Fruit fly (Drosophila melanogaster) whole organism, wandering third instar larva: Measurements from ENCODE around the gene CG33346.

Experiments
- Abd-B ChIP-seq: fragments of >200 bp; optimal IDR thresholded peaks from 2 replicates; lab custom pipeline; 2017; ENCODE audit warnings: missing biosample characterization, missing genetic modification characterization
- CG32264 ChIP-seq: fragments of 200-800 bp; sonication (Bioruptor generic); optimal IDR thresholded peaks from 2 replicates; lab custom pipeline; 2016; ENCODE audit warnings: missing biosample characterization, missing genetic modification characterization
- CG9705 ChIP-seq: fragments of 200-800 bp; sonication (Bioruptor generic); optimal IDR thresholded peaks from 2 replicates; lab custom pipeline; 2018; ENCODE audit warnings: missing biosample characterization, mild to moderate bottlenecking, missing genetic modification characterization
- Dfd ChIP-seq: fragments of >200 bp; optimal IDR thresholded peaks from 2 replicates; lab custom pipeline; 2017; ENCODE audit warnings: missing biosample characterization, missing genetic modification characterization
- Dif ChIP-seq: fragments of 200-275, 200-300 bp; sonication (Bioruptor generic); optimal IDR thresholded peaks from 2 replicates; lab custom pipeline; 2018; ENCODE audit warnings: missing biosample characterization, missing genetic modification characterization; ENCODE audit not compliant: partially characterized antibody
- GATAd ChIP-seq: sonication (Bioruptor generic); optimal IDR thresholded peaks from 2 replicates; lab custom pipeline; 2016; ENCODE audit warnings: missing biosample characterization, missing genetic modification characterization
- HLH106 ChIP-seq: fragments of 200-800 bp; optimal IDR thresholded peaks from 3 replicates; lab custom pipeline; 2019; ENCODE audit warnings: missing biosample characterization, mild to moderate bottlenecking, missing genetic modification characterization, moderate library complexity
- Hnf4 ChIP-seq: fragments of 200-800 bp; sonication (Bioruptor generic); optimal IDR thresholded peaks from 2 replicates; lab custom pipeline; 2016; ENCODE audit warnings: missing biosample characterization, mild to moderate bottlenecking, missing genetic modification characterization
- Hr78 ChIP-seq: fragments of >200 bp; optimal IDR thresholded peaks from 2 replicates; lab custom pipeline; 2017; ENCODE audit warnings: missing biosample characterization, missing genetic modification characterization
- Hr83 ChIP-seq: fragments of 200-300 bp; sonication (Bioruptor generic); optimal IDR thresholded peaks from 2 replicates; lab custom pipeline; 2016; ENCODE audit warnings: missing biosample characterization, mild to moderate bottlenecking, missing genetic modification characterization, moderate library complexity; ENCODE audit not compliant: poor library complexity, severe bottlenecking
- Mio ChIP-seq: sonication (Bioruptor generic); optimal IDR thresholded peaks from 2 replicates; lab custom pipeline; 2016; ENCODE audit warnings: missing biosample characterization, missing genetic modification characterization
- Myc ChIP-seq: fragments of >200 bp; optimal IDR thresholded peaks from 2 replicates; lab custom pipeline; 2017
- OdsH ChIP-seq: fragments of 200-800 bp; sonication (Bioruptor generic); optimal IDR thresholded peaks from 2 replicates; lab custom pipeline; 2016; ENCODE audit warnings: missing biosample characterization, mild to moderate bottlenecking, missing genetic modification characterization
- Rel ChIP-seq, 2 experiments: fragments of 200-800 bp; sonication (Bioruptor generic) in 1 of 2; optimal IDR thresholded peaks; 2 replicates in 1 of 2; 3 replicates in 1 of 2; lab custom pipeline; 2016 to 2019; ENCODE audit warnings: mild to moderate bottlenecking in 2 of 2, missing biosample characterization in 2 of 2, missing genetic modification characterization in 2 of 2, moderate library complexity in 1 of 2
- dl ChIP-seq, 2 experiments: fragments of 175-275, 200-275 bp in 1 of 2; fragments of 200-275 bp in 1 of 2; sonication (Bioruptor generic); optimal IDR thresholded peaks; lab custom pipeline; 2018; ENCODE audit warnings: mild to moderate bottlenecking in 2 of 2, missing biosample characterization in 2 of 2, missing genetic modification characterization in 2 of 2, moderate library complexity in 2 of 2; ENCODE audit not compliant: partially characterized antibody in 2 of 2, insufficient read depth in 1 of 2
- dmrt93B ChIP-seq: fragments of 200-800 bp; sonication (Bioruptor generic); optimal IDR thresholded peaks from 2 replicates; lab custom pipeline; 2018; ENCODE audit warnings: missing biosample characterization, mild to moderate bottlenecking, missing genetic modification characterization
- dsf ChIP-seq: sonication (Bioruptor generic); optimal IDR thresholded peaks from 2 replicates; lab custom pipeline; 2016; ENCODE audit warnings: missing biosample characterization, missing genetic modification characterization, borderline replicate concordance
- ey ChIP-seq: fragments of 200-800 bp; sonication (Bioruptor generic); optimal IDR thresholded peaks from 2 replicates; lab custom pipeline; 2016; ENCODE audit warnings: missing biosample characterization, missing genetic modification characterization
- foxo ChIP-seq, 2 experiments: fragments of 200-800 bp; sonication (Bioruptor generic); optimal IDR thresholded peaks; 2 replicates in 1 of 2; 3 replicates in 1 of 2; lab custom pipeline; 2016 to 2017; ENCODE audit warnings: missing biosample characterization in 2 of 2, missing genetic modification characterization in 2 of 2
- fru ChIP-seq: fragments of 200-800 bp; sonication (Bioruptor generic); optimal IDR thresholded peaks from 3 replicates; lab custom pipeline; 2016; ENCODE audit warnings: missing biosample characterization, mild to moderate bottlenecking, missing genetic modification characterization
- lola ChIP-seq: fragments of >200 bp; optimal IDR thresholded peaks from 2 replicates; lab custom pipeline; 2017; ENCODE audit warnings: missing biosample characterization, missing genetic modification characterization
- pan ChIP-seq: fragments of >200 bp; optimal IDR thresholded peaks from 2 replicates; lab custom pipeline; 2017
- psq ChIP-seq: fragments of 200-800 bp; sonication (Bioruptor generic); optimal IDR thresholded peaks from 3 replicates; lab custom pipeline; 2017; ENCODE audit warnings: missing biosample characterization, mild to moderate bottlenecking, missing genetic modification characterization, moderate library complexity
- rgr ChIP-seq: fragments of 200-800 bp; sonication (Bioruptor generic); optimal IDR thresholded peaks from 3 replicates; lab custom pipeline; 2016; ENCODE audit warnings: missing biosample characterization, mild to moderate bottlenecking, missing genetic modification characterization
- sage ChIP-seq: fragments of 200-800 bp; sonication (Bioruptor generic); optimal IDR thresholded peaks from 2 replicates; lab custom pipeline; 2016; ENCODE audit warnings: missing biosample characterization, mild to moderate bottlenecking, missing genetic modification characterization
- sv ChIP-seq: fragments of 200-800 bp; sonication (Bioruptor generic); optimal IDR thresholded peaks from 3 replicates; lab custom pipeline; 2016; ENCODE audit warnings: missing biosample characterization, missing genetic modification characterization
- tai ChIP-seq: sonication (Bioruptor generic); optimal IDR thresholded peaks from 2 replicates; lab custom pipeline; 2016; ENCODE audit warnings: missing biosample characterization, missing genetic modification characterization
- usp ChIP-seq: fragments of >200 bp; optimal IDR thresholded peaks from 2 replicates; lab custom pipeline; 2017; ENCODE audit warnings: missing biosample characterization, missing genetic modification characterization

The CG33346 gene

DNA sequence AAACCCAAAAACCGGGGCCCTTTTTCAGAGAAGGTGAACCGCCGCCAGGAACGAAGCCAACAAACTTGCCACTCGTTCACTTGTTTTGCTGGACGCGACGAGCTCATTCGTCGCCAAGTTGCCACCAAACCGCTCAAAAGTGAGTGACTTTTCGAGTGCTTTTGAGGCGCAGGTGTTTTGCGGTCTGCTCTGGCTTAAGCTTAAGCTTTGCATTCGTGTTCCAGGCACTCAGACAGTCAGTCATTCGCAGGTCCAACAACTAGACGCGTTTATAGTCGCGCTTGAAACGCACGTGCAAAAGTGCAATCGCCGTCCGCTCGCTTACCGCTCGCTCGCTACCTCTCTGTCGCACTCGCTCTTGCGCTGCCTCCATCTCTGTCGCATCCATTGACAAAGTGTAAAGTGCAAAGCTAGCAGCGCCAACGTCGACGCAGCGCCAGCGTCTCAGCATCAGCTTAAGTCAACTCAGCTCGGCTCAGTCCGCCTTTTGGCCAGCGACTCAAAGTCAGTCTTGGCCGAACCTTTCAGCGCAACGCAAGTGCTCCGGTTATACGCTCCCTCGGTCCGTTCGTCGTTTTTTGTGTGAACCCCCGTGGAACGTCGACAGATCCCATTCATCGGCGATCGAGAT lies 12.9 kb downstream of the CG33346 start:
- TF ChIP-seq Dif (GFP tag; lab: Kevin White, UChicago) (peak; percentile 19), Rel (GFP tag; optimal IDR thresholded peaks at IDR 0.05; lab: Kevin White, UChicago) (no peak), Rel (tag; optimal IDR thresholded peaks at IDR 0.05; lab: Kevin White, UChicago) (peak; percentile 97), dsf (GFP tag; lab: Kevin White, UChicago) (no peak), fru (GFP tag; lab: Kevin White, UChicago) (peak; percentile 23), CG9705 (GFP tag; lab: Kevin White, UChicago) (no peak)

DNA sequence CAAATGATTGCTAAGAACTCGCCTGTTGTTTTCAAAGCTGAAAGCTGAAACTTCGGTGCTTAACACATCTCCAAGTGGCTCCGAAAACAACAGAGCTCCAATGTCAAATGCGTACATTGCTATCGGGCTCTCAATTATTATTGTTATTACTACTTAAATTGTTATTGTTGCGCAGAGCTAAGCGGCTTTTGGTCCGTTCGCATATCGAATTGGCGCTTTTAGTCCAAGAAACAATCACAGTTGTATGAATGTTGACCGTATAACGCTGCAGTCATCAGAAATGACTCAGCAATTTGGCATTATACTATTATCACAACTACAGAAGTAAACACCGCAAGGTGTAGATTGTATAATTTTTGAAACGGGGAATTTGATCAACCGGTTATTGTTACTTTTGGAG lies 16.5 kb downstream of the CG33346 start:
- TF ChIP-seq psq (GFP tag; lab: Kevin White, UChicago): no peak
- TF ChIP-seq Hnf4 (GFP tag; lab: Kevin White, UChicago): no peak
- no peak for TF ChIP-seq ey
- TF ChIP-seq pan (lab: Kevin White, UChicago): no peak
- TF ChIP-seq Abd-B: no peak
- no peak for TF ChIP-seq Hr83 (GFP tag; lab: Kevin White, UChicago)
- no peak for TF ChIP-seq Hr78 (GFP tag; lab: Kevin White, UChicago)
- TF ChIP-seq Rel (GFP tag; optimal IDR thresholded peaks at IDR 0.05; lab: Kevin White, UChicago): no peak
- no peak for TF ChIP-seq Rel (tag; optimal IDR thresholded peaks at IDR 0.05; lab: Kevin White, UChicago)
- TF ChIP-seq CG32264: no peak
- no peak for TF ChIP-seq foxo (GFP tag; optimal IDR thresholded peaks at IDR 0.05; lab: Kevin White, UChicago)
- no peak for TF ChIP-seq sage (GFP tag; lab: Kevin White, UChicago)
- TF ChIP-seq lola: no peak
- TF ChIP-seq, all 38 proteins: peak for 0

DNA sequence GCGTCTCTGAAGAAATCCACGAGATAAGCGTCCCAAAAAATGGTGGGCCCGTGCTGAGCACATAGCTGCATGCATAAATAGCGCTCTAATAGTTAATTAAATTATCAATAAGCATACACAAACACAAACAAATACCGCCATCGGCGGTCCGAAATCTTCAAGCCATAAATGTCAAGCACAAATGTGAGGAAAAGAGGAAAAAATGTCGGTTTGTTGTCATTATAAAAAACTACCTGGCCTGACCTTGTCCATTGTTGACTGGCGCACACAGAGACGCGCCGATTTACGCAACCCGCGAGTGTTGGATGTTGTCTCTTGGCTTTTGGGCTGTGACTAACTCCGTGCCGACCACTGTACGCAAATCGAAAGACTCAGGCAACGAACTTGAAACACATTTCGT lies 18.9 kb downstream of the CG33346 start:
- TF ChIP-seq rgr (GFP tag; lab: Kevin White, UChicago) (no peak), foxo (GFP tag; optimal IDR thresholded peaks at IDR 0.05; lab: Kevin White, UChicago) (no peak), fru (GFP tag; lab: Kevin White, UChicago) (no peak), Dfd (no peak), pan (lab: Kevin White, UChicago) (no peak), dmrt93B (GFP tag; lab: Kevin White, UChicago) (no peak), Rel (GFP tag; optimal IDR thresholded peaks at IDR 0.05; lab: Kevin White, UChicago) (no peak), Rel (tag; optimal IDR thresholded peaks at IDR 0.05; lab: Kevin White, UChicago) (no peak), lola (no peak), usp (no peak), HLH106 (tag; lab: Kevin White, UChicago) (no peak), GATAd (GFP tag; lab: Kevin White, UChicago) (no peak), ey (no peak), tai (GFP tag; lab: Kevin White, UChicago) (no peak), Abd-B (no peak), Myc (lab: Kevin White, UChicago) (no peak), Mio (GFP tag; lab: Kevin White, UChicago) (no peak), dl (GFP tag; optimal IDR thresholded peaks at IDR 0.05; lab: Kevin White, UChicago; ENCODE audit: insufficient read depth in 1 of 2, partially characterized antibody in 2 of 2) (no peak), sv (GFP tag; lab: Kevin White, UChicago) (no peak)
- TF ChIP-seq, all 38 proteins: peak for 0

DNA sequence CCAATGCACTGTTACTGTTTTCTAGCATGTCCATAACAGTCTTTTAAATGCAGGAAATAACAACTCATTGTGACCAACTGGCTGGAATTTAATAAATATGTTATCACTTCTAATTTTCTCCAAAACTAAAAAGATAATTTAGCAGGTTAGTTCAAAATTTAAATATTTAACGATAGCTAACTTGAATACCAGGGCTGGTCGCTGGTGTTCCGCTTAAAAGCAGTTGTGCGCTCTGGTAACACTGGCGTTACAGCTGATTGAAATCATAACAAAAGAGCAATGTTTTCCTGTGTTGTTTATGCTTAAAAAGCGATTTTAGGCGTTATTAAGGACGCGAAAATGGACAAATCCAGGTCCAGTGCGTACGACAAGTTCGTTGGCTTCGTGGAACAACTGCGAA lies 27.0 kb downstream of the CG33346 start, which contains the start of gene htt:
Gene htt (plus strand): TSS at position 250 of the 400 bp plus-strand sequence.
- TF ChIP-seq OdsH (GFP tag; lab: Kevin White, UChicago) (no peak), sv (GFP tag; lab: Kevin White, UChicago) (no peak)
